Worm (Caenorhabditis elegans) whole organism, L4 larva: Measurements from ENCODE around the gene fsn-1.
"Not testable (repeated sequence)": the region's sequence is repeated elsewhere in the genome, so short reads cannot be mapped to it uniquely, and the experiment has no call there.

ENCODE experiments used
- D1046.2 ChIP-seq: fragments of 200-800 bp; sonication (Bioruptor generic); IDR thresholded peaks from 2 replicates; pipeline ENCODE4 v1.3.6; 2022; ENCODE audit warnings: missing genetic modification characterization, missing compliant biosample characterization
- F37D6.2 ChIP-seq: sonication (generic microtip); optimal IDR thresholded peaks from 2 replicates; lab custom pipeline; 2016; ENCODE audit warnings: mild to moderate bottlenecking, missing genetic modification characterization, missing compliant biosample characterization
- F44E2.7 ChIP-seq: fragments of 200-800 bp; sonication (Bioruptor generic); IDR thresholded peaks from 2 replicates; pipeline ENCODE4 v2.1.2; 2022; ENCODE audit warnings: missing genetic modification characterization, missing compliant biosample characterization
- T26A8.4 ChIP-seq: fragments of 200-800 bp; sonication (Bioruptor generic); IDR thresholded peaks from 2 replicates; pipeline ENCODE4 v1.3.6; 2022; ENCODE audit warnings: missing genetic modification characterization, missing compliant biosample characterization
- Y48G9A.11 ChIP-seq: fragments of 200-800 bp; sonication (Bioruptor generic); IDR thresholded peaks from 2 replicates; pipeline ENCODE4 v1.3.6; 2022; ENCODE audit warnings: missing genetic modification reagents, missing genetic modification characterization, missing compliant biosample characterization
- aly-2 ChIP-seq: sonication (generic microtip); optimal IDR thresholded peaks from 2 replicates; lab custom pipeline; 2018; ENCODE audit warnings: missing biosample characterization, missing genetic modification characterization
- arid-1 ChIP-seq: fragments of 200-800 bp; sonication (Bioruptor generic); conservative IDR thresholded peaks from 2 replicates; pipeline ENCODE4 v1.3.6; 2022; ENCODE audit warnings: missing genetic modification reagents, missing genetic modification characterization, missing compliant biosample characterization
- ceh-20 ChIP-seq: fragments of 200-800 bp; sonication (Bioruptor generic); IDR thresholded peaks from 2 replicates; pipeline ENCODE4 v1.3.6; 2022; ENCODE audit warnings: missing genetic modification reagents, missing genetic modification characterization, missing compliant biosample characterization
- ceh-28 ChIP-seq: fragments of 150-350 bp; optimal IDR thresholded peaks from 2 replicates; lab custom pipeline; 2014; ENCODE audit warnings: missing biosample characterization, missing genetic modification reagents, missing genetic modification characterization
- ces-1 ChIP-seq: fragments of 150-350 bp; sonication (generic microtip); optimal IDR thresholded peaks from 4 replicates; lab custom pipeline; 2014; ENCODE audit warnings: missing biosample characterization, missing genetic modification reagents, missing genetic modification characterization
- ctbp-1 ChIP-seq: fragments of 200-800 bp; sonication (Bioruptor generic); IDR thresholded peaks from 2 replicates; pipeline ENCODE4 v1.3.6; 2022; ENCODE audit warnings: missing genetic modification reagents, missing genetic modification characterization, missing compliant biosample characterization
- daf-19 ChIP-seq: fragments of 200-800 bp; sonication (Bioruptor generic); conservative IDR thresholded peaks from 2 replicates; pipeline ENCODE4 v1.3.6; 2022; ENCODE audit warnings: missing genetic modification characterization, missing compliant biosample characterization
- dmd-6 ChIP-seq: fragments of 200-800 bp; sonication (Bioruptor generic); IDR thresholded peaks from 2 replicates; pipeline ENCODE4 v1.3.6; 2022; ENCODE audit warnings: missing genetic modification reagents, missing genetic modification characterization, missing compliant biosample characterization
- dmd-9 ChIP-seq: fragments of 200-800 bp; sonication (Bioruptor generic); IDR thresholded peaks from 2 replicates; pipeline ENCODE4 v1.3.6; 2022; ENCODE audit warnings: missing genetic modification reagents, missing genetic modification characterization, missing compliant biosample characterization
- dpl-1 ChIP-seq: fragments of 150-350 bp; optimal IDR thresholded peaks from 2 replicates; lab custom pipeline; 2014; ENCODE audit warnings: missing biosample characterization, missing genetic modification reagents, missing genetic modification characterization
- dve-1 ChIP-seq: sonication (generic microtip); optimal IDR thresholded peaks from 2 replicates; lab custom pipeline; 2017; ENCODE audit warnings: antibody characterized with exemption, mild to moderate bottlenecking, missing genetic modification characterization, missing compliant biosample characterization; ENCODE audit not compliant: insufficient read depth
- egl-43 ChIP-seq: fragments of 200-800 bp; sonication (Bioruptor generic); IDR thresholded peaks from 2 replicates; pipeline ENCODE4 v1.3.6; 2022; ENCODE audit warnings: missing genetic modification reagents, missing genetic modification characterization, missing compliant biosample characterization
- hlh-11 ChIP-seq: fragments of 200-800 bp; sonication (Bioruptor generic); optimal IDR thresholded peaks from 2 replicates; lab custom pipeline; 2018; ENCODE audit warnings: mild to moderate bottlenecking, missing genetic modification characterization, missing compliant biosample characterization
- hmg-1.1 ChIP-seq: fragments of 200-800 bp; sonication (Bioruptor generic); IDR thresholded peaks from 2 replicates; pipeline ENCODE4 v1.3.6; 2022; ENCODE audit warnings: missing genetic modification reagents, missing genetic modification characterization, missing compliant biosample characterization
- lim-7 ChIP-seq: fragments of 200-800 bp; sonication (Bioruptor generic); IDR thresholded peaks from 2 replicates; pipeline ENCODE4 v1.3.6; 2022; ENCODE audit warnings: missing genetic modification characterization, missing compliant biosample characterization
- lin-29 ChIP-seq: fragments of 200-800 bp; sonication (Bioruptor generic); IDR thresholded peaks from 2 replicates; pipeline ENCODE4 v1.3.6; 2022; ENCODE audit warnings: missing genetic modification reagents, missing genetic modification characterization, missing compliant biosample characterization
- lin-38 ChIP-seq: fragments of 200-800 bp; sonication (Bioruptor generic); IDR thresholded peaks from 2 replicates; pipeline ENCODE4 v1.3.6; 2022; ENCODE audit warnings: missing genetic modification reagents, missing genetic modification characterization, missing compliant biosample characterization
- lsy-2 ChIP-seq, 2 experiments: fragments of 150-350 bp in 1 of 2; sonication (generic microtip) in 1 of 2; optimal IDR thresholded peaks; 2 replicates each; lab custom pipeline; 2014 to 2017; ENCODE audit warnings: missing biosample characterization in 2 of 2, missing genetic modification characterization in 2 of 2
- madf-5 ChIP-seq, 2 experiments: fragments of 200-800 bp; sonication (Bioruptor generic); IDR thresholded peaks; 2 replicates each; pipeline ENCODE4 v1.3.6; 2022; ENCODE audit warnings: missing compliant biosample characterization in 2 of 2, missing genetic modification characterization in 2 of 2
- madf-9 ChIP-seq: fragments of 200-800 bp; sonication (Bioruptor generic); conservative IDR thresholded peaks from 2 replicates; pipeline ENCODE4 v1.3.6; 2022; ENCODE audit warnings: missing genetic modification reagents, missing genetic modification characterization, missing compliant biosample characterization
- mdt-29 ChIP-seq: fragments of 200-800 bp; sonication (Bioruptor generic); IDR thresholded peaks from 2 replicates; pipeline ENCODE4 v1.3.6; 2022; ENCODE audit warnings: missing genetic modification reagents, missing genetic modification characterization, missing compliant biosample characterization
- mep-1 ChIP-seq: fragments of 150-350 bp; sonication (generic microtip); optimal IDR thresholded peaks from 3 replicates; lab custom pipeline; 2014; ENCODE audit warnings: missing biosample characterization, missing genetic modification characterization
- mes-2 ChIP-seq: sonication (generic microtip); optimal IDR thresholded peaks from 2 replicates; lab custom pipeline; 2016; ENCODE audit warnings: missing genotype, mild to moderate bottlenecking, missing genetic modification characterization, missing compliant biosample characterization; ENCODE audit not compliant: poor library complexity, severe bottlenecking
- mxl-3 ChIP-seq: fragments of 200-800 bp; sonication (Bioruptor generic); optimal IDR thresholded peaks from 2 replicates; lab custom pipeline; 2018; ENCODE audit warnings: mild to moderate bottlenecking, missing genetic modification characterization, missing compliant biosample characterization
- nhr-102 ChIP-seq: sonication (generic microtip); optimal IDR thresholded peaks from 2 replicates; lab custom pipeline; 2016; ENCODE audit warnings: mild to moderate bottlenecking, missing genetic modification characterization, moderate library complexity, missing compliant biosample characterization
- nhr-237 ChIP-seq: sonication (generic microtip); optimal IDR thresholded peaks from 2 replicates; lab custom pipeline; 2017; ENCODE audit warnings: missing biosample characterization, missing genetic modification characterization
- nhr-28 ChIP-seq: fragments of 150-350 bp; optimal IDR thresholded peaks from 2 replicates; lab custom pipeline; 2014; ENCODE audit warnings: missing biosample characterization, missing genetic modification characterization
- nhr-42 ChIP-seq: fragments of 200-800 bp; sonication (Bioruptor generic); IDR thresholded peaks from 2 replicates; pipeline ENCODE4 v1.3.6; 2022; ENCODE audit warnings: missing genetic modification characterization, missing compliant biosample characterization
- pha-4 ChIP-seq, 2 experiments: fragments of 150-350 bp in 1 of 2; fragments of 200-800 bp in 1 of 2; sonication (Bioruptor generic) in 1 of 2; IDR thresholded peaks in 1 of 2; optimal IDR thresholded peaks in 1 of 2; 2 replicates each; pipeline versions ENCODE4 v1.3.6 to Lab custom; 2014 to 2022; ENCODE audit warnings: missing genetic modification characterization in 2 of 2, missing genetic modification reagents in 2 of 2, missing biosample characterization in 1 of 2, missing compliant biosample characterization in 1 of 2
- php-3 ChIP-seq: fragments of 200-800 bp; sonication (Bioruptor generic); IDR thresholded peaks from 2 replicates; pipeline ENCODE4 v1.3.6; 2022; ENCODE audit warnings: missing genetic modification reagents, missing genetic modification characterization, missing compliant biosample characterization
- rbr-2 ChIP-seq: sonication (generic microtip); optimal IDR thresholded peaks from 2 replicates; lab custom pipeline; 2016; ENCODE audit warnings: missing genotype, missing genetic modification characterization, missing compliant biosample characterization
- set-16 ChIP-seq: fragments of 200-800 bp; sonication (Bioruptor generic); IDR thresholded peaks from 2 replicates; pipeline ENCODE4 v1.3.6; 2022; ENCODE audit warnings: missing genetic modification reagents, missing genetic modification characterization, missing compliant biosample characterization
- snpc-1.2 ChIP-seq: fragments of 200-800 bp; sonication (Bioruptor generic); IDR thresholded peaks from 2 replicates; pipeline ENCODE4 v1.3.6; 2022; ENCODE audit warnings: missing genetic modification reagents, missing genetic modification characterization, missing compliant biosample characterization
- unc-62 ChIP-seq, 3 experiments: fragments of 150-350 bp in 1 of 3; sonication (generic microtip); optimal IDR thresholded peaks in 2 of 3; peaks in 1 of 3; 1 replicate in 1 of 3; 2 replicates in 2 of 3; lab custom pipeline; 2014 to 2017; ENCODE audit warnings: missing biosample characterization in 3 of 3, missing genetic modification characterization in 3 of 3, missing genetic modification reagents in 3 of 3, missing genotype in 1 of 3
- vab-7 ChIP-seq: fragments of 200-800 bp; sonication (Bioruptor generic); IDR thresholded peaks from 2 replicates; pipeline ENCODE4 v1.3.6; 2022; ENCODE audit warnings: missing genetic modification reagents, missing genetic modification characterization, missing compliant biosample characterization
- zip-2 ChIP-seq: fragments of 150-350 bp; optimal IDR thresholded peaks from 2 replicates; lab custom pipeline; 2014; ENCODE audit warnings: missing biosample characterization, missing genetic modification characterization

fsn-1 gene

DNA sequence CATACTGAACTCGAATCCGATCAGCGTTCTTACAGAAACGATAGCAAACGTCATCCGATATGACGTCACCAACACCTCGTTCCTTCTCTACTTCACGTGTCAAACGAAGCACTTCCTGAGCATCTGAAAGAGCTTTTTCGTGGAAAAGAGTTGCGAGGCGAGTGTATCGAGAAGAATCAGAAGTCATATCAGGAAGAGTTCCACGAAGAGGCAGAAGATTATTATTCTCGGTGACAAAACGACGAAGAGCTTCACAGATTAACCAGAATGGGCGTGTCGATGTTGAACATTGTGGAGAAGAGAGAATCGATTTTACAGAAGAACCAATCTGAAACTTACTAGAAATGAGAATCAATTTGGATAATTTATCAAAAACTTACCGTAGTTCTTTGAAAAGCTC lies 18.2 kb upstream of the fsn-1 start:
- TF ChIP-seq ceh-28 (tag; lab: Kevin White, UChicago) (no peak), daf-19 (no peak), unc-62 (GFP tag; optimal IDR thresholded peaks at IDR 0.05 in 1 of 2; lab: Kevin White, UChicago) (peak in 1 of 2 experiments; percentile 95), unc-62 (tag; optimal IDR thresholded peaks at IDR 0.05; lab: Kevin White, UChicago) (no peak)
- TF ChIP-seq, all 104 proteins: peak for 1

DNA sequence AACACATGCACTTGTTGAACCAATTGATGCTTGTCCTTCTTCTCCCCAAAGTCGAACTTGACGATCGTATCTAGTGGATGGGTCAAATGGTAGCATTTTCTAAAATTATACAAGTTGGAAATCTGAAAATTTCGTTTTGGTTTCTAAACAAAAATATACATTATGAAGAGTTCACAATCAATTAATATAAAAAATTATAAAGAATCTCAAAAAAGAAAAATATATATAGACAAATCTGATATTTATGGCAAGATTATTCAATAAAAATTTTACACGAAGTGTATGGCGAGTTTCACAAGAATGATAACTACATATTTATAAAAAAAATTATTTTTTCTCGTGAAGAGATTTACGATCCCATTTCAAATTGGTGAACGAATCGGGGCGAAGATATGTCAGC lies 16.9 kb upstream of the fsn-1 start, which contains the start of gene ula-1:
ula-1 (minus strand) TSS at position 101 of the 400 bp plus-strand sequence.
- TF ChIP-seq hmg-1.1 (GFP tag; lab: Robert Waterston, UW): no peak
- no peak for TF ChIP-seq Y48G9A.11
- no peak for TF ChIP-seq madf-5 (GFP tag; IDR thresholded peaks at IDR 0.05; lab: Robert Waterston, UW)
- TF ChIP-seq F44E2.7 (GFP tag; lab: Robert Waterston, UW): no peak
- TF ChIP-seq aly-2 (tag; lab: Kevin White, UChicago): no peak
- no peak for TF ChIP-seq nhr-237
- no peak for TF ChIP-seq nhr-102 (tag; lab: Kevin White, UChicago)
- no peak for TF ChIP-seq zip-2
- no peak for TF ChIP-seq unc-62 (GFP tag; optimal IDR thresholded peaks at IDR 0.05 in 1 of 2; lab: Kevin White, UChicago)
- no peak for TF ChIP-seq unc-62 (tag; optimal IDR thresholded peaks at IDR 0.05; lab: Kevin White, UChicago)
- no peak for TF ChIP-seq nhr-42 (GFP tag; lab: Robert Waterston, UW)

DNA sequence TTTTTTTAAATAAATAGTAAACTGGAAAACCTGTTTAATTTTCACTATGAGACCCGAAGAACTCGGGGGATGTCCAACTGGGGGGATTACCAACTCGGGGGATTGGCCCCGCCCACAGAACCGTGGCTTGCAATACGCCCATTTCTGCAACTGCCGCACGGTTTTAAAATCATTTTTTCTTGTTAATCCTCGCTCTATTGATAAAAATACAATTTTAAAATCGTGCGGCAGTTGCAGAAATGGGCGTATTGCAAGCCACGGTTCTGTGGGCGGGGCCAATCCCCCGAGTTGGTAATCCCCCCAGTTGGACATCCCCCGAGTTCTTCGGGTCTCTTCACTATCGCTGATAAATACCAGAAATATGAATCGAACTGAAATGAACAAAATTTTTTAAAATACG lies 15.1 kb upstream of the fsn-1 start, which contains the start of gene mmab-1:
mmab-1 (minus strand) TSS at position 95 of the 400 bp plus-strand sequence.
- TF ChIP-seq mdt-29 (peak; percentile 41; the same call in 1 of the 2 replicates), hmg-1.1 (GFP tag; lab: Robert Waterston, UW) (peak; percentile 65), ces-1 (GFP tag; lab: Kevin White, UChicago) (peak; percentile 27), madf-9 (GFP tag; lab: Robert Waterston, UW) (peak; percentile 65; the same call in 1 of the 2 replicates), pha-4 (GFP tag; IDR thresholded peaks at IDR 0.05; lab: Robert Waterston, UW) (peak; percentile 21; the same call in 1 of the 2 replicates), F37D6.2 (tag; lab: Kevin White, UChicago) (peak; percentile 21), set-16 (GFP tag; lab: Robert Waterston, UW) (peak; percentile 14; the same call in 1 of the 2 replicates), D1046.2 (0 out of 2 replicates have a peak, but pooled peaks have one; percentile 20), arid-1 (GFP tag; lab: Robert Waterston, UW) (0 out of 2 replicates have a peak, but pooled peaks have one; percentile 40), ceh-20 (GFP tag; lab: Robert Waterston, UW) (peak; percentile 74), Y48G9A.11 (peak; percentile 49; the same call in 1 of the 2 replicates), lin-38 (GFP tag; lab: Robert Waterston, UW) (peak; percentile 87), ctbp-1 (GFP tag; lab: Robert Waterston, UW) (peak; percentile 85), nhr-42 (GFP tag; lab: Robert Waterston, UW) (peak; percentile 74; the same call in 1 of the 2 replicates), dmd-6 (GFP tag; lab: Robert Waterston, UW) (peak; percentile 56), lin-29 (GFP tag; lab: Robert Waterston, UW) (0 out of 2 replicates have a peak, but pooled peaks have one; percentile 8), dpl-1 (GFP tag; lab: Kevin White, UChicago) (peak; percentile 34), lsy-2 (tag; optimal IDR thresholded peaks at IDR 0.05; lab: Kevin White, UChicago) (peak in 1 of 2 experiments; percentile 33), mxl-3 (GFP tag; lab: Kevin White, UChicago) (peak; percentile 3), mep-1 (tag; lab: Kevin White, UChicago) (peak; percentile 35), egl-43 (GFP tag; lab: Robert Waterston, UW) (peak; percentile 64; the same call in 1 of the 2 replicates), lim-7 (GFP tag; lab: Robert Waterston, UW) (peak; percentile 45; the same call in 1 of the 2 replicates), nhr-28 (tag; lab: Kevin White, UChicago) (peak; percentile 4), vab-7 (GFP tag; lab: Robert Waterston, UW) (peak; percentile 80), hlh-11 (peak; percentile 36), rbr-2 (tag; lab: Kevin White, UChicago) (peak; percentile 50), mes-2 (tag; lab: Kevin White, UChicago) (peak; percentile 71), T26A8.4 (peak; percentile 38), dmd-9 (peak; percentile 68; the same call in 1 of the 2 replicates), php-3 (GFP tag; lab: Robert Waterston, UW) (peak; percentile 29; the same call in 1 of the 2 replicates), snpc-1.2 (0 out of 2 replicates have a peak, but pooled peaks have one; percentile 20), dve-1 (tag; lab: Kevin White, UChicago) (peak; percentile 29)
- not testable (repeated sequence) for TF ChIP-seq pha-4 (tag; optimal IDR thresholded peaks at IDR 0.05; lab: Kevin White, UChicago)
